Worm (Caenorhabditis elegans) whole organism, L4/young adult: Measurements from ENCODE around the gene gdh-1.

Experiments
- W03F9.2 ChIP-seq: fragments of 150-350 bp; optimal IDR thresholded peaks from 2 replicates; lab custom pipeline; 2014; ENCODE audit warnings: missing biosample characterization, missing genetic modification characterization
- dao-5 ChIP-seq: sonication (generic microtip); optimal IDR thresholded peaks from 2 replicates; lab custom pipeline; 2016; ENCODE audit warnings: missing genotype, missing genetic modification characterization, moderate library complexity, missing compliant biosample characterization

ce11 chrIV:11970171-11970570 is 17.1 kb downstream of the gdh-1 start, which contains the start of gene ZK829.9:
- no peak for TF ChIP-seq dao-5 (tag; lab: Kevin White, UChicago)
- no peak for TF ChIP-seq W03F9.2 (tag; lab: Kevin White, UChicago)
